Fruit fly (Drosophila melanogaster): ENCODE measurements around the gene CG3598.

The CG3598 gene

dm6 chrX:2941108-2941507 is 4.3 kb downstream of the CG3598 start, which contains the start of gene CG14421:
Gene CG14421, plus strand, starts transcription at chrX:2941408.
- TF ChIP-seq usp (GFP tag; optimal IDR thresholded peaks at IDR 0.05): no peak
- TF ChIP-seq pan (optimal IDR thresholded peaks at IDR 0.05): no peak
- no peak for TF ChIP-seq Dll (optimal IDR thresholded peaks at IDR 0.05)
- no peak for TF ChIP-seq CG8478 (optimal IDR thresholded peaks at IDR 0.05)
- no peak for TF ChIP-seq psq (optimal IDR thresholded peaks at IDR 0.05)
- no peak for TF ChIP-seq EcR (GFP tag; optimal IDR thresholded peaks at IDR 0.05)

- TF ChIP-seq EcR (GFP tag; optimal IDR thresholded peaks at IDR 0.05): no peak
- TF ChIP-seq psq (optimal IDR thresholded peaks at IDR 0.05): no peak
- TF ChIP-seq Dll (optimal IDR thresholded peaks at IDR 0.05): no peak
- TF ChIP-seq usp (GFP tag; optimal IDR thresholded peaks at IDR 0.05): no peak
- TF ChIP-seq CG8478 (optimal IDR thresholded peaks at IDR 0.05): no peak
- TF ChIP-seq pan (optimal IDR thresholded peaks at IDR 0.05): no peak
Observed at dm6 chrX:2943086-2943485, 6.3 kb downstream of the CG3598 start, which contains the start of gene CG14422. Gene CG14422, plus strand, starts transcription at chrX:2943386.

- no peak for TF ChIP-seq EcR (GFP tag; optimal IDR thresholded peaks at IDR 0.05)
- TF ChIP-seq CG8478 (optimal IDR thresholded peaks at IDR 0.05): no peak
- no peak for TF ChIP-seq psq (optimal IDR thresholded peaks at IDR 0.05)
- no peak for TF ChIP-seq pan (optimal IDR thresholded peaks at IDR 0.05)
Observed at dm6 chrX:2945103-2945502, 8.3 kb downstream of the CG3598 start, which contains the start of gene CG14423. Gene CG14423, plus strand, starts transcription at chrX:2945403.

- TF ChIP-seq EcR (GFP tag; optimal IDR thresholded peaks at IDR 0.05) (no peak), psq (optimal IDR thresholded peaks at IDR 0.05) (no peak), CG8478 (optimal IDR thresholded peaks at IDR 0.05) (no peak), pan (optimal IDR thresholded peaks at IDR 0.05) (no peak), Dll (optimal IDR thresholded peaks at IDR 0.05) (no peak), usp (GFP tag; optimal IDR thresholded peaks at IDR 0.05) (no peak)
Observed at dm6 chrX:2946794-2947193, 10.0 kb downstream of the CG3598 start, which contains the start of gene CG17959. Gene CG17959, plus strand, starts transcription at chrX:2947094.

dm6 chrX:2947545-2948072 is 10.8 kb downstream of the CG3598 start, which contains the start of gene CG3603:
Gene CG3603, plus strand, starts transcription at chrX:2948034.
- no peak for TF ChIP-seq EcR (GFP tag; optimal IDR thresholded peaks at IDR 0.05)
- TF ChIP-seq usp (GFP tag; optimal IDR thresholded peaks at IDR 0.05): no peak
- TF ChIP-seq psq (optimal IDR thresholded peaks at IDR 0.05): no peak
- no peak for TF ChIP-seq CG8478 (optimal IDR thresholded peaks at IDR 0.05)

dm6 chrX:2949114-2949513 is 12.3 kb downstream of the CG3598 start:
- no peak for TF ChIP-seq psq (optimal IDR thresholded peaks at IDR 0.05)

- TF ChIP-seq usp (GFP tag; optimal IDR thresholded peaks at IDR 0.05) (no peak), pan (optimal IDR thresholded peaks at IDR 0.05) (no peak), EcR (GFP tag; optimal IDR thresholded peaks at IDR 0.05) (no peak), CG8478 (optimal IDR thresholded peaks at IDR 0.05) (no peak), Dll (optimal IDR thresholded peaks at IDR 0.05) (no peak), psq (optimal IDR thresholded peaks at IDR 0.05) (no peak)
Observed at dm6 chrX:2951637-2952036, 14.8 kb downstream of the CG3598 start.

dm6 chrX:2956641-2957040 is 19.8 kb downstream of the CG3598 start:
- TF ChIP-seq psq (optimal IDR thresholded peaks at IDR 0.05) (no peak), Dll (optimal IDR thresholded peaks at IDR 0.05) (no peak)

- TF ChIP-seq CG8478 (optimal IDR thresholded peaks at IDR 0.05) (no peak), pan (optimal IDR thresholded peaks at IDR 0.05) (no peak), psq (optimal IDR thresholded peaks at IDR 0.05) (no peak), Dll (optimal IDR thresholded peaks at IDR 0.05) (no peak), usp (GFP tag; optimal IDR thresholded peaks at IDR 0.05) (no peak), EcR (GFP tag; optimal IDR thresholded peaks at IDR 0.05) (no peak)
Observed at dm6 chrX:2963171-2963570, 26.3 kb downstream of the CG3598 start.

dm6 chrX:2963790-2964335 is 27.0 kb downstream of the CG3598 start:
- TF ChIP-seq usp (GFP tag; optimal IDR thresholded peaks at IDR 0.05) (no peak), pan (optimal IDR thresholded peaks at IDR 0.05) (no peak), CG8478 (optimal IDR thresholded peaks at IDR 0.05) (no peak), Dll (optimal IDR thresholded peaks at IDR 0.05) (no peak), EcR (GFP tag; optimal IDR thresholded peaks at IDR 0.05) (no peak), psq (optimal IDR thresholded peaks at IDR 0.05) (no peak)

- TF ChIP-seq usp (GFP tag; optimal IDR thresholded peaks at IDR 0.05) (no peak), CG8478 (optimal IDR thresholded peaks at IDR 0.05) (no peak), pan (optimal IDR thresholded peaks at IDR 0.05) (no peak), psq (optimal IDR thresholded peaks at IDR 0.05) (no peak), EcR (GFP tag; optimal IDR thresholded peaks at IDR 0.05) (no peak), Dll (optimal IDR thresholded peaks at IDR 0.05) (no peak)
Observed at dm6 chrX:2964678-2965231, 27.9 kb downstream of the CG3598 start.

dm6 chrX:2969039-2969438 is 32.2 kb downstream of the CG3598 start:
- TF ChIP-seq pan (optimal IDR thresholded peaks at IDR 0.05) (no peak), Dll (optimal IDR thresholded peaks at IDR 0.05) (no peak), psq (optimal IDR thresholded peaks at IDR 0.05) (no peak), EcR (GFP tag; optimal IDR thresholded peaks at IDR 0.05) (no peak), CG8478 (optimal IDR thresholded peaks at IDR 0.05) (no peak), usp (GFP tag; optimal IDR thresholded peaks at IDR 0.05) (no peak)

- TF ChIP-seq Dll (optimal IDR thresholded peaks at IDR 0.05) (no peak), usp (GFP tag; optimal IDR thresholded peaks at IDR 0.05) (no peak), EcR (GFP tag; optimal IDR thresholded peaks at IDR 0.05) (no peak), CG8478 (optimal IDR thresholded peaks at IDR 0.05) (no peak), psq (optimal IDR thresholded peaks at IDR 0.05) (no peak), pan (optimal IDR thresholded peaks at IDR 0.05) (no peak)
Observed at dm6 chrX:2973593-2973992, 36.8 kb downstream of the CG3598 start, which contains the start of gene rst. Gene rst, minus strand, starts transcription at chrX:2973834.

All from whole organism.